Fruit fly (Drosophila melanogaster): ENCODE data around the gene CG14109.

Gene CG14109

DNA sequence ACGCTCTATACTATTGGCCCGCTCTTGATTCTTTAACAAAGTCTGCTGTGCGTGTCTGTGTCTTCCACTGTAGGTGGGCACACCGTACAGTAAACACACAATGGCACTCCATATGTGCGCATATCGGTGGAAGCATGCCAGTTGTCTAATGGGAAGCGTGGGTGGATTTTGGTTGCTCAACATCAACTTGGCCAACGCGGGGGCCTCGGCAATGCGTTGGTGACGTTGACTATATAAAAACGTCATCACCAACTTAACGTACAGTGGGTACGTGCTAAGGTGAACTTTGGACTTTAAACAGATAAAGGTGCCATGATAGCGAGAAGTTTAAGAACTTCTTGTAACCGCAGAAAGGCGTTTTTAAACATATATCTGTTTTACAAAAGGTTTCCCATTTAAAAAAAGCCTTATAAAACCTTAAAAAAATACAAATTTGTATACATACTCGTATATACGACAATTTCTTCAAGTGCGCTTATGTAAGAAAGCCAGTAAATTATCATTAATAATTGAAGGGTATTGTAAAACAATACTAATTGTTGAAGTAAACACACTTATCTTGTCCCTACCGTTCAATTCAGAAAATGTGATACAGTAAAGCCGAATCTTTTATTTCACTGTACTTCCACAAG, 39.0 kb downstream of the CG14109 start (continued):
- TF ChIP-seq CG10366 (GFP tag; IDR thresholded peaks at IDR 0.05) (0 out of 2 replicates have a peak, but pooled peaks have one; percentile 26), PHDP (tag; optimal IDR thresholded peaks at IDR 0.05) (peak; percentile 44), kni (GFP tag; optimal IDR thresholded peaks at IDR 0.05) (no peak), ems (GFP tag; optimal IDR thresholded peaks at IDR 0.05) (peak; percentile 25), yki (optimal IDR thresholded peaks at IDR 0.05) (no peak), CG34376 (GFP tag; optimal IDR thresholded peaks at IDR 0.05) (peak; percentile 2), slbo (GFP tag; IDR thresholded peaks at IDR 0.05) (peak; percentile 69), CG11247 (GFP tag; IDR thresholded peaks at IDR 0.05) (peak; percentile 37; the same call in 1 of the 2 replicates), twi (tag; optimal IDR thresholded peaks at IDR 0.05) (no peak), Chrac-16 (GFP tag; optimal IDR thresholded peaks at IDR 0.05) (no peak), D19A (tag; optimal IDR thresholded peaks at IDR 0.05) (peak; percentile 46), emc (GFP tag; optimal IDR thresholded peaks at IDR 0.05) (no peak), zfh1 (GFP tag; IDR thresholded peaks at IDR 0.05) (no peak), grau (tag; optimal IDR thresholded peaks at IDR 0.05) (peak; percentile 92), CG4424 (GFP tag; optimal IDR thresholded peaks at IDR 0.05) (peak; percentile 37), hkb (optimal IDR thresholded peaks at IDR 0.05) (no peak), hkb (GFP tag; IDR thresholded peaks at IDR 0.05) (peak; percentile 59), nerfin-1 (tag; optimal IDR thresholded peaks at IDR 0.05) (peak; percentile 7), Rx (GFP tag; IDR thresholded peaks at IDR 0.05) (no peak), CG33557 (GFP tag; optimal IDR thresholded peaks at IDR 0.05) (no peak), dysf (GFP tag; IDR thresholded peaks at IDR 0.05) (peak; percentile 68; the same call in 2 of the 3 replicates), CG13287 (GFP tag; IDR thresholded peaks at IDR 0.05; ENCODE audit: partially characterized antibody) (no peak), CG18764 (GFP tag; optimal IDR thresholded peaks at IDR 0.05) (peak; percentile 13), CG7357 (GFP tag; IDR thresholded peaks at IDR 0.05) (no peak), Bdp1 (GFP tag; optimal IDR thresholded peaks at IDR 0.05) (no peak), CG14014 (GFP tag; IDR thresholded peaks at IDR 0.05) (0 out of 2 replicates have a peak, but pooled peaks have one; percentile 30), gce (GFP tag; IDR thresholded peaks at IDR 0.05) (no peak), CG12155 (GFP tag; optimal IDR thresholded peaks at IDR 0.05) (peak; percentile 37), fd96Cb (tag; optimal IDR thresholded peaks at IDR 0.05) (peak; percentile 12), Six4 (GFP tag; optimal IDR thresholded peaks at IDR 0.05) (no peak), Gug (GFP tag; IDR thresholded peaks at IDR 0.05) (peak; percentile 19; the same call in 1 of the 4 replicates), Lhr (GFP tag; optimal IDR thresholded peaks at IDR 0.05) (no peak), CG11504 (tag; optimal IDR thresholded peaks at IDR 0.05) (peak; percentile 75), CG6175 (GFP tag; IDR thresholded peaks at IDR 0.05) (0 out of 3 replicates have a peak, but pooled peaks have one; percentile 9), hb (GFP tag; IDR thresholded peaks at IDR 0.05; ENCODE audit: partially characterized antibody) (no peak), row (GFP tag; IDR thresholded peaks at IDR 0.05) (peak; percentile 65), nom (GFP tag; optimal IDR thresholded peaks at IDR 0.05) (peak; percentile 6), CG9932 (GFP tag; IDR thresholded peaks at IDR 0.05) (peak; percentile 39; the same call in 1 of the 2 replicates), CG8290 (GFP tag; optimal IDR thresholded peaks at IDR 0.05) (no peak), CG8290 (tag; optimal IDR thresholded peaks at IDR 0.05) (peak in 1 of 2 experiments; percentile 42), esg (GFP tag; conservative IDR thresholded peaks at IDR 0.05) (peak; percentile 34), Hsf (GFP tag; optimal IDR thresholded peaks at IDR 0.05) (peak; percentile 38), CG17359 (tag; optimal IDR thresholded peaks at IDR 0.05) (peak; percentile 49), CG6765 (GFP tag; optimal IDR thresholded peaks at IDR 0.05) (peak; percentile 55), lbe (GFP tag; optimal IDR thresholded peaks at IDR 0.05) (no peak), CG2120 (GFP tag; optimal IDR thresholded peaks at IDR 0.05) (peak; percentile 78), CG9437 (GFP tag; optimal IDR thresholded peaks at IDR 0.05) (peak; percentile 20), CG2199 (GFP tag; IDR thresholded peaks at IDR 0.05) (0 out of 3 replicates have a peak, but pooled peaks have one; percentile 69), CG34422 (GFP tag; IDR thresholded peaks at IDR 0.05) (peak; percentile 31; the same call in 1 of the 3 replicates), chinmo (GFP tag; IDR thresholded peaks at IDR 0.05; ENCODE audit: partially characterized antibody) (peak; percentile 64; the same call in 1 of the 4 replicates), B-H1 (GFP tag; IDR thresholded peaks at IDR 0.05) (no peak)
